Worm (Caenorhabditis elegans) whole organism, early embryonic: ENCODE data around the gene lbp-1.

Experiments
- B0310.2 ChIP-seq: sonication (generic microtip); optimal IDR thresholded peaks from 2 replicates; lab custom pipeline; 2016; ENCODE audit warnings: mild to moderate bottlenecking, missing genetic modification characterization, missing compliant biosample characterization
- F13C5.2 ChIP-seq: sonication (generic microtip); optimal IDR thresholded peaks from 2 replicates; lab custom pipeline; 2017; ENCODE audit warnings: mild to moderate bottlenecking, missing genetic modification characterization, inconsistent platforms, missing compliant biosample characterization
- aly-1 ChIP-seq: sonication (generic microtip); optimal IDR thresholded peaks from 2 replicates; lab custom pipeline; 2016; ENCODE audit warnings: missing genetic modification characterization, missing compliant biosample characterization
- ama-1 ChIP-seq: fragments of 150-350 bp; optimal IDR thresholded peaks from 2 replicates; lab custom pipeline; 2014
- ceh-13 ChIP-seq: fragments of 200-800 bp; sonication (Bioruptor generic); optimal IDR thresholded peaks from 2 replicates; lab custom pipeline; 2018; ENCODE audit warnings: mild to moderate bottlenecking, missing genetic modification characterization, missing compliant biosample characterization
- ceh-36 ChIP-seq: sonication (generic microtip); optimal IDR thresholded peaks from 2 replicates; lab custom pipeline; 2016; ENCODE audit warnings: missing genetic modification characterization, inconsistent platforms, missing compliant biosample characterization
- ets-7 ChIP-seq: sonication (generic microtip); optimal IDR thresholded peaks from 2 replicates; lab custom pipeline; 2016; ENCODE audit warnings: missing genotype, missing genetic modification characterization, missing compliant biosample characterization
- flt-1 ChIP-seq: fragments of 200-800 bp; sonication (Bioruptor generic); IDR thresholded peaks from 2 replicates; pipeline ENCODE4 v1.3.6; 2022; ENCODE audit warnings: missing genetic modification characterization, missing compliant biosample characterization
- hmbx-1 ChIP-seq: sonication (generic microtip); optimal IDR thresholded peaks from 2 replicates; lab custom pipeline; 2016; ENCODE audit warnings: mild to moderate bottlenecking, missing genetic modification characterization, missing compliant biosample characterization
- hmg-4 ChIP-seq: fragments of 200-800 bp; sonication (Bioruptor generic); optimal IDR thresholded peaks from 2 replicates; lab custom pipeline; 2018; ENCODE audit warnings: mild to moderate bottlenecking, missing genetic modification characterization, missing compliant biosample characterization
- hnd-1 ChIP-seq: sonication (generic microtip); optimal IDR thresholded peaks from 2 replicates; lab custom pipeline; 2016; ENCODE audit warnings: missing genetic modification characterization, missing compliant biosample characterization
- pes-1 ChIP-seq: fragments of 200-800 bp; sonication (Bioruptor generic); IDR thresholded peaks from 2 replicates; pipeline ENCODE4 v1.3.6; 2022; ENCODE audit warnings: missing genetic modification reagents, missing genetic modification characterization, missing compliant biosample characterization
- scrt-1 ChIP-seq: fragments of 200-800 bp; sonication (Bioruptor generic); IDR thresholded peaks from 2 replicates; pipeline ENCODE4 v1.3.6; 2022; ENCODE audit warnings: missing genetic modification characterization, missing compliant biosample characterization
- sea-1 ChIP-seq: fragments of 200-800 bp; sonication (Bioruptor generic); conservative IDR thresholded peaks from 2 replicates; pipeline ENCODE4 v1.3.6; 2022; ENCODE audit warnings: missing genetic modification characterization, missing compliant biosample characterization
- tbx-11 ChIP-seq: fragments of 200-800 bp; sonication (Bioruptor generic); IDR thresholded peaks from 2 replicates; pipeline ENCODE4 v1.3.6; 2022; ENCODE audit warnings: missing genetic modification characterization, missing compliant biosample characterization
- tbx-37 ChIP-seq: fragments of 200-800 bp; sonication (Bioruptor generic); conservative IDR thresholded peaks from 2 replicates; pipeline ENCODE4 v1.3.6; 2022; ENCODE audit warnings: missing genetic modification reagents, missing genetic modification characterization, missing compliant biosample characterization
- tra-4 ChIP-seq: sonication (generic microtip); optimal IDR thresholded peaks from 2 replicates; lab custom pipeline; 2017; ENCODE audit warnings: missing genetic modification characterization, missing compliant biosample characterization

The lbp-1 gene

DNA sequence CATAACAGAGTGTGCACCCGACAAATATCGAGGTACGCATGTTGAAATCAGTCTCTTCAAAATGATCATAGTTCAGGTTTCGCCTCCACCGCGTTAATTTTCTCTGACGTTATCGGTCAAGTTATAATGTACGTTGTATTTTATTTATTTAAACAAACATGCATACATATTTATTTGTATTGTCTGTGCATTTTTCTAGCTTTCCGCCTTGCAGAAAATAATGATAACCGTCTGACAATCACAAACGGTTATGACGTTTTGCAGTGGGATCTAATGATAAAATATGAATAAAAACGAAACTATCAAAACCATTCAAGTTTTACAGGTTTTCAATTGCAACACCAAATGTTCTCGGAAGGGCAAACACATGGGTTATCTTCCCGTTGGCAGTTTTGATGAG, 24.2 kb downstream of the lbp-1 start:
- no peak for TF ChIP-seq B0310.2 (tag; lab: Kevin White, UChicago)
- TF ChIP-seq ama-1 = no peak
- no peak for TF ChIP-seq aly-1 (tag; lab: Kevin White, UChicago)
- no peak for TF ChIP-seq tra-4 (tag; lab: Kevin White, UChicago)
- no peak for TF ChIP-seq hnd-1 (tag; lab: Kevin White, UChicago)
- TF ChIP-seq tbx-37 (GFP tag; lab: Robert Waterston, UW) = no peak
- no peak for TF ChIP-seq F13C5.2 (tag; lab: Kevin White, UChicago)
- TF ChIP-seq hmg-4 (GFP tag; lab: Kevin White, UChicago) = no peak
- TF ChIP-seq scrt-1 (GFP tag; lab: Robert Waterston, UW) = no peak
- no peak for TF ChIP-seq ets-7 (tag; lab: Kevin White, UChicago)
- TF ChIP-seq hmbx-1 (tag; lab: Kevin White, UChicago) = no peak
- TF ChIP-seq tbx-11 (GFP tag; lab: Robert Waterston, UW) = no peak
- TF ChIP-seq ceh-13 (GFP tag; lab: Kevin White, UChicago) = no peak
- no peak for TF ChIP-seq flt-1

DNA sequence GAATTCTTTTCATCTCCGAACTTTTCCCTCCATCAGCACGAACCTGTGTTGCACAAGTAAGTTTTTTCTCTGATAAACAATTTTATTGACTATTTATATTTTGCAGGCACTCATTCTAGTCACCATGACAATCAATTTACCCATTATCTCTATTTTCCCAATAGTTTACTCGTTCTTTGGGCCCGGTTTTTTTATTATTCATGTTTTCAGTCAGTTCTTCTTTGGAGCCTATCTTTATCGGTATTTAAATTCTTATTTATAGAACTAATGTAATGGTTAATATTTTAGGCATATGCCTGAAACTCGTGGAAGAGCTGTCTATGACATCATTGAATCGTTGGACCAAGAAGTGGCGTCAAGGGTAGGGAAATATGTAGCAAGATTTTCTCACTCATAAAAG, 26.0 kb downstream of the lbp-1 start:
- TF ChIP-seq F13C5.2 (tag; lab: Kevin White, UChicago) (no peak), tra-4 (tag; lab: Kevin White, UChicago) (no peak), ama-1 (no peak), sea-1 (GFP tag; lab: Robert Waterston, UW) (no peak), flt-1 (no peak), hmbx-1 (tag; lab: Kevin White, UChicago) (no peak), tbx-11 (GFP tag; lab: Robert Waterston, UW) (no peak), scrt-1 (GFP tag; lab: Robert Waterston, UW) (no peak), tbx-37 (GFP tag; lab: Robert Waterston, UW) (no peak), hnd-1 (tag; lab: Kevin White, UChicago) (no peak), B0310.2 (tag; lab: Kevin White, UChicago) (no peak), ceh-13 (GFP tag; lab: Kevin White, UChicago) (no peak)

DNA sequence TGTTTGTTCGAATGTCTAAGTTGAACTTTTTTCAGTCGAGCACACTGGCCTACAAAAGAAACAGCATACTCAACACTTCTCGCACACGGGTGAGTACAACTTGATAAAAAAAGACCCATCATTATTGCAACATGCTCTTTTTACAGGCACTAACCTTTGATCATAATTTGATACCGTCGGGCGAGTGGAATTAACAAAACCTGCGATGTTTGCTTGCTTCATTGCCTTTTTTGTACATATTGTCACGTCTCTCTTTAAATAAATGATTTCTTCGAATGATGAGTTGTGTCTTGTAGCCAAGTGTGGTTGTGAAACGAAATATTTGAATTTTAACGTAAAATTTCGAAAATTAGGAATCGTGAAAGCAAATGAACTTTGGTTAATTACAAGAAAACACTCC, 26.5 kb downstream of the lbp-1 start:
- TF ChIP-seq sea-1 (GFP tag; lab: Robert Waterston, UW) = no peak
- TF ChIP-seq scrt-1 (GFP tag; lab: Robert Waterston, UW) = no peak
- TF ChIP-seq tbx-37 (GFP tag; lab: Robert Waterston, UW) = no peak
- TF ChIP-seq flt-1 = no peak

DNA sequence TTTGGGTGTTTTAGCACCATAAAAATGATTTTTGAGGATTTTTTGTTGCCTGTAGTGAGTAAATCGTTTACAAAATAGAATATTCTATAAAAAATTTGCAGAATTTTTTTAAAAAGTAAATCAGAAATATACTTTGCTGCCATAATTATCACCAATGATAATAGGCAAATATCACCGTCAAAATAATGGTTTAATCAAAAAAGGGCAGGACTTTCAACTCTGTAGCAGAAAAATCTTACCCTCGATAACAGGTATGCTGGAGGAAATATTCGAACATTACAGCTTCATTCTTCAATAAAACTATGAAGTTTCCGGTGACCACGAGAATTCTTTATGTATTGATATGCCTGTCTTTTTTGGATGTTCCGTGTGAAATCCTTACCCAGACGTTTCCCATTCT, 30.2 kb downstream of the lbp-1 start, which contains the start of gene K09C4.4:
K09C4.4 (plus strand) TSS at position 301 of the 400 bp plus-strand sequence.
- TF ChIP-seq tra-4 (tag; lab: Kevin White, UChicago) (no peak), tbx-11 (GFP tag; lab: Robert Waterston, UW) (no peak), hmg-4 (GFP tag; lab: Kevin White, UChicago) (no peak), ets-7 (tag; lab: Kevin White, UChicago) (no peak), ama-1 (no peak), sea-1 (GFP tag; lab: Robert Waterston, UW) (no peak), hnd-1 (tag; lab: Kevin White, UChicago) (no peak), hmbx-1 (tag; lab: Kevin White, UChicago) (no peak), ceh-13 (GFP tag; lab: Kevin White, UChicago) (no peak), ceh-36 (tag; lab: Kevin White, UChicago) (no peak), aly-1 (tag; lab: Kevin White, UChicago) (no peak), pes-1 (GFP tag; lab: Robert Waterston, UW) (no peak), tbx-37 (GFP tag; lab: Robert Waterston, UW) (no peak)

DNA sequence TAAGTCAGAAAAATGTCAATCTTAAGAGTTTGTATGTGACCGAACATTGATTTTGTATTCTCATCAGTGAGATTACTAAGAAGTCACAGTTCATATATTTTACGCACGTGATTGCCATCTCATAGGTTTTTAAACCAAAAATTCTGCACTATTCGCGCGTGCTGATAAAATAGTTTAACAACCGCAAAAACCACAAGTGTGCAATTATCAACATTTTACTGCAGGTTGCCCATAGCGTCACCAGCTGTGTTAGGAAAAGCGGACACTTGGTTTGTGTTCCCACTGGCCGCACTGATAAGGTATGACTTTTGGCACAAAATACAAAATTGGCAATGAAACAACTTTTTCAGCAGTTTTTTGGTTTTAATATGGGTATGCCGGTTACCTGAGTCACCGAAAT, 31.2 kb downstream of the lbp-1 start:
- no peak for TF ChIP-seq F13C5.2 (tag; lab: Kevin White, UChicago)
- no peak for TF ChIP-seq pes-1 (GFP tag; lab: Robert Waterston, UW)
- no peak for TF ChIP-seq tra-4 (tag; lab: Kevin White, UChicago)
- no peak for TF ChIP-seq hmg-4 (GFP tag; lab: Kevin White, UChicago)
- no peak for TF ChIP-seq hnd-1 (tag; lab: Kevin White, UChicago)
- no peak for TF ChIP-seq ceh-13 (GFP tag; lab: Kevin White, UChicago)
- no peak for TF ChIP-seq ceh-36 (tag; lab: Kevin White, UChicago)
- TF ChIP-seq ama-1 = no peak
- no peak for TF ChIP-seq sea-1 (GFP tag; lab: Robert Waterston, UW)
- TF ChIP-seq aly-1 (tag; lab: Kevin White, UChicago) = no peak
- TF ChIP-seq flt-1 = no peak
- TF ChIP-seq B0310.2 (tag; lab: Kevin White, UChicago) = no peak
- TF ChIP-seq tbx-37 (GFP tag; lab: Robert Waterston, UW) = no peak

DNA sequence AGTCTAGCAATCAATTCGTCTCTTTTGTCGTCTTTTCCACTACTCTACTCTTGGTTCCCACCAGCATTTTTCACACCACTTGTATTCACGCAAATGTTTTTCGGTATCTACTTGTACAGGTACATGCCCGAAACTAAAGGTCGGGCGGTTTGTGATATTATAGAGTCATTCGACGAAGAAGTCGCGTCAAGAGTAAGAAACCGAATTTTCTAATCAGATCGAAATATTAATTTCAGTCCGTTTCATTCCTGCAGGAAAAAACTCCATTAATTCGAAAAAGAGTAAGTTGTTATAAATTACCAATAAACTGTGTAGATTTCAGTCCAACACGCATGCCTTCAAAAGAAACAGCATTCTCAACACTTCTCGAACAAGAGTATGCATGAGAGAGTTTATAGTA, 33.0 kb downstream of the lbp-1 start:
- TF ChIP-seq ceh-36 (tag; lab: Kevin White, UChicago) (no peak), tbx-11 (GFP tag; lab: Robert Waterston, UW) (no peak), tbx-37 (GFP tag; lab: Robert Waterston, UW) (no peak), hmg-4 (GFP tag; lab: Kevin White, UChicago) (no peak), ets-7 (tag; lab: Kevin White, UChicago) (no peak), sea-1 (GFP tag; lab: Robert Waterston, UW) (no peak), F13C5.2 (tag; lab: Kevin White, UChicago) (no peak), pes-1 (GFP tag; lab: Robert Waterston, UW) (no peak), B0310.2 (tag; lab: Kevin White, UChicago) (no peak), tra-4 (tag; lab: Kevin White, UChicago) (no peak), scrt-1 (GFP tag; lab: Robert Waterston, UW) (no peak), flt-1 (no peak), ama-1 (no peak), hmbx-1 (tag; lab: Kevin White, UChicago) (no peak), ceh-13 (GFP tag; lab: Kevin White, UChicago) (no peak), aly-1 (tag; lab: Kevin White, UChicago) (no peak), hnd-1 (tag; lab: Kevin White, UChicago) (no peak)

DNA sequence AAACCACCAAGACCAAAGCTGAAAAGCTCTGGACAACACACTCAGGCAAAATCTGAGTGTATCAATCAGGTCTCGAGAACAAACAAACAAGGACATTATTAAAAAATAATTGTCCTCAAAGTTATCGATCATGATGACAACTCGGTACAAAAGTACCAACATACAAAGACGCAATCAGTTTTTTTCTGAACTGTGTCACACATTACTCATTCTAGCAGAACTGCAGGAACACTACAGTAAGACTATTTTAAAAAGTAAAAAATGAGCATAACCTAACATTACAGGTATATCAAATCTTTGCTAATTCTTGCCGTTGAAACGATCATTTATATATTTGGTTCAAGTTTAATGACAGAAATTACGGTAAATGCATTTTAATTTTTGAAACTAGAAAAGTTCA, 37.2 kb downstream of the lbp-1 start, which contains the start of gene K09C4.2:
K09C4.2 (plus strand) TSS at position 301 of the 400 bp plus-strand sequence.
- no peak for TF ChIP-seq tbx-37 (GFP tag; lab: Robert Waterston, UW)
- TF ChIP-seq ceh-13 (GFP tag; lab: Kevin White, UChicago) = no peak
- no peak for TF ChIP-seq hnd-1 (tag; lab: Kevin White, UChicago)
- no peak for TF ChIP-seq pes-1 (GFP tag; lab: Robert Waterston, UW)
- no peak for TF ChIP-seq scrt-1 (GFP tag; lab: Robert Waterston, UW)
